Worm (Caenorhabditis elegans): Measurements from ENCODE around the gene C14B9.8.

The C14B9.8 gene

DNA sequence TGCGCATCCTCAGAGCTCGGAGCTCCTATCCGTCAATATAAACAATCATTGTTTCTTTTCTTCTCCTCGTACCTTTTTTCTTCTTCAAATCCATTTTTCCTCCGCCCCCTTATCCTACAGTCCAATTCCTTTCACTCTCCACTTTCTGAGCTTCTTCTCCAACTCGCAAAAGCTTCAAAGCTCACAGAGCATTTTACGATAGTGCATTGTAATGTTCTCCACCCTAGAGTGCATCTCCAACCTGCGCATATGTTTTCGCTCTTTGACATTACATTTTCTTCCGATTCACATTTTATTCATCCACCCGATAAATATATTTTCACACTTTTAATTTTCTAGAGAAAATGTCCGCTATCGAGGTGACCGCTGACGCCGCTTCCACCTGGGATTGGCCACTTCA lies 6.7 kb downstream of the C14B9.8 start, which contains the start of gene hsp-12.2:
hsp-12.2 (plus strand) TSS at position 301 of the 400 bp plus-strand sequence.
- TF ChIP-seq ceh-91 (GFP tag; IDR thresholded peaks at IDR 0.05) (no peak), ztf-26 (tag; optimal IDR thresholded peaks at IDR 0.05) (no peak)

DNA sequence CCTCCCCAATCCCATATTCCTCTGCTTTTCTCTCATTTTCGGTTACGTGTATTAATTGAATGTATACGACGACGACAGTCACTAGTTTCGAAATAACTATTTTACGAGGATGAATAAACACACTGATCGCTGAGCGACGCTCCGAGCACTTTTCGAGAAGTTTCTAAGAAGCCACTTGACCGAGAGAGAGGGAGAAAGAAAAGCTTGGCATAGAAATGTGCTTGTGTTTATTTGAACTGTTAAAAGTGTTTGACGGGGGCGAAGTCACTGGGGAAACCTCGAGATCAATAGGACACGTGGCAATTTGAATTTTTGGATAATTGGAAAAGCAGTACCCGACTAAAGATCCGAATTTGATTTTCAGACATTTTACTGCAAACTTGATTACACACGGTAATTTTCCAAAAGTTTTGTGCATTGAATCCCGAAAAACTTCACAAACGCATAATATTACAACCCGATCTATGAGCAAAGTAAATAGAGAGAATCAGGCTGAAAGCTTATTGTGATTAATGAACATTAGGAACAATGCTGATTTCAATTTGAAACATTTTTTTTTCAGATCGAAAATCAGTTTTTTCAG lies 7.8 kb downstream of the C14B9.8 start:
- TF ChIP-seq T07F8.4 (tag; optimal IDR thresholded peaks at IDR 0.05) (no peak), nfya-2 (GFP tag; IDR thresholded peaks at IDR 0.05) (no peak), lin-54 (GFP tag; optimal IDR thresholded peaks at IDR 0.05) (no peak), F33H1.4 (GFP tag; IDR thresholded peaks at IDR 0.05) (no peak), B0035.1 (tag; optimal IDR thresholded peaks at IDR 0.05) (no peak), ztf-26 (tag; optimal IDR thresholded peaks at IDR 0.05) (no peak), repo-1 (tag; optimal IDR thresholded peaks at IDR 0.05) (no peak), Y56A3A.18 (GFP tag; IDR thresholded peaks at IDR 0.05) (no peak), hsf-1 (GFP tag; IDR thresholded peaks at IDR 0.05) (no peak), F57C9.4 (tag; optimal IDR thresholded peaks at IDR 0.05) (no peak), aptf-2 (GFP tag; conservative IDR thresholded peaks at IDR 0.05) (no peak), dpff-1 (tag; optimal IDR thresholded peaks at IDR 0.05) (no peak), tbx-9 (tag; optimal IDR thresholded peaks at IDR 0.05; ENCODE audit: borderline replicate concordance) (no peak), ekl-4 (GFP tag; IDR thresholded peaks at IDR 0.05) (no peak), sea-2 (GFP tag; IDR thresholded peaks at IDR 0.05) (no peak), F52B5.7 (tag; optimal IDR thresholded peaks at IDR 0.05) (no peak)

DNA sequence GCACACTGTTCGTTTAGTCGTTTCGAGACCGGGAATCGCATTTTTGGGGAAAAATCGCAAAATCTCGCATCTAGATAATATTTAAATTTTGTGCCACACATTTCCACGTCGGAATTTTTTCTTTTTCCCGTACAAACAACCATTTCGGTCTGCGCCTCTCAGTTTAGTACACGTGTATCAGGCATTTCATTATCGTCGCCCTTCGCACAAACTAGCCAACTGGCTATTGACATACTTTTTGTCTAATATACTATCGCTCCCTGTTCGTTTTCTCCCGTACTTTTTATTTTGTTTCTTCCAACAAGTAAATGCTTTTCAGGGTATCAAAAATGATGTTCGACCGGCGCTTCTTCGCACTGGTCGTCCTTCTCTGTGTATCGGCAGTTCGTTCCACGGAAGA lies 11.1 kb downstream of the C14B9.8 start, which contains the start of gene C14B9.2:
C14B9.2 (plus strand) TSS at position 320 of the 400 bp plus-strand sequence.
- 0 out of 2 replicates have a peak, but pooled peaks have one; percentile 34 for TF ChIP-seq dox-1 (GFP tag; IDR thresholded peaks at IDR 0.05)
- peak; percentile 24 for TF ChIP-seq attf-5 (GFP tag; optimal IDR thresholded peaks at IDR 0.05)
- TF ChIP-seq F52B5.7 (tag; optimal IDR thresholded peaks at IDR 0.05) = no peak
- peak; percentile 55 for TF ChIP-seq nhr-80 (tag; optimal IDR thresholded peaks at IDR 0.05)
- no peak for TF ChIP-seq pbrm-1 (GFP tag; IDR thresholded peaks at IDR 0.05)
- peak; percentile 59 to 88 for TF ChIP-seq let-607 (tag; optimal IDR thresholded peaks at IDR 0.05)

DNA sequence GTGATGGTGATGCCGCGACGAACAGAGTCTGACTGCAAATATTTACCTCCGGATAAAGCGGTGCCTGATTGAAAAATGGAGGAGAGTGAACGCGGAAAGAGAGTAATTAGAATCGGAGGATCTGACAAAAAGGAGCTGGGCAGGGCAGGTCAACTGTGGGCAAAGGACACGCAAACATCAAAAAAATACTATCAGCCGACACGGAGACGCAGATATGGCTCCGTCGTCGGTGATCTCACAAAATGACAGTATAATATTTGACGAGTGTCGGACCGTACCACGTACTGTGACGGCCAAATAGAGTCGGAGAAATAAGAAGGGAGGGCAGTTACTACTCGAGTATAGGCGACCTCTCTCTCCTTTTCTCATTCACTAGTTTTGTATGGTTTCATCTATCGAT lies 11.9 kb downstream of the C14B9.8 start:
- TF ChIP-seq snpc-4 (GFP tag; optimal IDR thresholded peaks at IDR 0.05) = no peak
- no peak for TF ChIP-seq snpc-4 (tag; optimal IDR thresholded peaks at IDR 0.05)
- TF ChIP-seq nfyb-1 (GFP tag; IDR thresholded peaks at IDR 0.05) = peak; percentile 39; the same call in 1 of the 2 replicates
- no peak for TF ChIP-seq dox-1 (GFP tag; IDR thresholded peaks at IDR 0.05)
- TF ChIP-seq madf-3 (GFP tag; IDR thresholded peaks at IDR 0.05) = no peak
- 0 out of 2 replicates have a peak, but pooled peaks have one; percentile 9 for TF ChIP-seq zfh-2 (GFP tag; conservative IDR thresholded peaks at IDR 0.05)

DNA sequence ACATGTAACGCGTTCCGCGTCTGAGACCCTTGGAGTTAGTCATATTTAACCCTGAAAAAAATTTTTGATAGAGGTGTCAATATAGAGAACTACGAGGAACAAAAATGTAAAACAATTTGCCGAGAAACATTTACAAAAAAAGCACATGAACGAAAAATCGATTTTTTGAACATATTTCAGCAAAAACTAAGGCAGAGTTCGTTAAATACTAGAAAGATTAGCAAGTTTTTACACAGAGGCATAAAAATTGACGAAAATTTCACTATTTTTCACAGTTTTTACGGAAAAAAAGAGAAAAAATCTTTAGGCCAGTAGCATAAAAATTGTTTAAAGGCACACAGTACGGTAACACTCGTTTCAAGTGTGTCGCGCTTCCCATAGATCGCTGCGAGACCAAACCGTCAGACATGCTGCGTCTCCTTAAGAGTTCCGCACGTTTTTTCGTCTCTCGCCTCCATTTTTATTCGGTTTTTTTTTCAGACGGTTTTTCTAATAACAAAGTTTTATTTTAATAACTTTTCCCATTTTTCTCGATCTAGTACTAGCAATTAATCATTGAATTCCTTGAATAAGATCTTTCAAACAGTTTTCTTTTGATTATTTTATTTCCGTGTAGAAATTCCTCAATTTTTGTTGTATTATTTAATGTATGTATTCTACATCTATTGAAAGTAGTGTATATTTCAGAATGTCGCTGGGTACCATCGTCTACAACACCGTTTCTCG lies 14.1 kb downstream of the C14B9.8 start, which contains the start of the genes rpl-21 and C14B9.10:
rpl-21 (minus strand) TSS at position 51 of the 726 bp plus-strand sequence.
C14B9.10 (plus strand) TSS at position 676 of the 726 bp plus-strand sequence.
- TF ChIP-seq xnd-1 (tag; optimal IDR thresholded peaks at IDR 0.05) (peak; percentile 60), aptf-2 (GFP tag; conservative IDR thresholded peaks at IDR 0.05) (no peak), fkh-3 (tag; optimal IDR thresholded peaks at IDR 0.05) (no peak), nfyb-1 (GFP tag; IDR thresholded peaks at IDR 0.05) (peak; percentile 74), F49E8.2 (tag; optimal IDR thresholded peaks at IDR 0.05; ENCODE audit: insufficient read depth) (peak; percentile 82), rec-8 (tag; optimal IDR thresholded peaks at IDR 0.05) (peak in 1 of 2 experiments; percentile 46), D2030.7 (GFP tag; IDR thresholded peaks at IDR 0.05) (peak; percentile 78), Y56A3A.18 (GFP tag; IDR thresholded peaks at IDR 0.05) (no peak), ceh-27 (GFP tag; optimal IDR thresholded peaks at IDR 0.05) (peak; percentile 79), dox-1 (GFP tag; IDR thresholded peaks at IDR 0.05) (peak; percentile 80), hlh-12 (tag; optimal IDR thresholded peaks at IDR 0.05) (no peak), lin-35 (GFP tag; optimal IDR thresholded peaks at IDR 0.05) (peak in 1 of 3 experiments; percentile 67), hmg-20 (GFP tag; IDR thresholded peaks at IDR 0.05) (no peak), ceh-40 (GFP tag; IDR thresholded peaks at IDR 0.05) (no peak), repo-1 (tag; optimal IDR thresholded peaks at IDR 0.05) (no peak), akir-1 (GFP tag; optimal IDR thresholded peaks at IDR 0.05) (no peak), sdz-38 (tag; optimal IDR thresholded peaks at IDR 0.05) (no peak), hmg-1.2 (GFP tag; IDR thresholded peaks at IDR 0.05) (peak; percentile 91)
